Fruit fly (Drosophila melanogaster): ENCODE data around the gene Sms.

Gene Sms

DNA sequence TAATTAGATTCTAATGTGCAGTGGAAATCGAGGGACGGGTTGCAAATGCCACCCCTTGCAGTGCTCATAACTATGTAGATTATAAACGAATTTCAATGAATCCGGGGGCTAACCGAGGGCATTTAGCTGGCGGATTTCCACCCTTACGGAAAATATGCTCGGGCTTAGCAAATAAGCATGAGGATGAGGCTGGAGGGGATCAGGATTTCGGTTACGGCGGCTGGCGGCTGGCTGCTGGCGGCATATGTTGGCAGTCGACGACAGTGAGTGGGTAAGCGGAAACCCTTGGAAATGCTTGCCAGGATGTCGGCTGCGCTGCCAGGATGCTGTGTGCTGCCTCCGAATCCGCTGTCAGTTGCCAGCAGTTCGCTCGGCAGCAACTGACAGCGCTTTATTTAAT lies 17.6 kb upstream of the Sms start:
- TF ChIP-seq Pif1A (GFP tag; optimal IDR thresholded peaks at IDR 0.05) = no peak
- no peak for TF ChIP-seq gl (tag; optimal IDR thresholded peaks at IDR 0.05)
- TF ChIP-seq Ets98B (GFP tag; IDR thresholded peaks at IDR 0.05) = no peak
- TF ChIP-seq EcR (GFP tag; optimal IDR thresholded peaks at IDR 0.05) = no peak
- TF ChIP-seq Pif1B (GFP tag; optimal IDR thresholded peaks at IDR 0.05) = no peak
- no peak for TF ChIP-seq CG34367 (tag; optimal IDR thresholded peaks at IDR 0.05)
- TF ChIP-seq CG10348 (GFP tag; IDR thresholded peaks at IDR 0.05) = no peak
- no peak for TF ChIP-seq D1 (tag; optimal IDR thresholded peaks at IDR 0.05)
- no peak for TF ChIP-seq Snoo (tag; optimal IDR thresholded peaks at IDR 0.05)
- no peak for TF ChIP-seq CG9948 (tag; optimal IDR thresholded peaks at IDR 0.05)
- no peak for TF ChIP-seq rn (GFP tag; IDR thresholded peaks at IDR 0.05)
- no peak for TF ChIP-seq CG13204 (GFP tag; optimal IDR thresholded peaks at IDR 0.05)
- TF ChIP-seq CG15710 (tag; optimal IDR thresholded peaks at IDR 0.05) = no peak
- TF ChIP-seq fd96Ca (GFP tag; IDR thresholded peaks at IDR 0.05) = no peak
- no peak for TF ChIP-seq CG12605 (GFP tag; IDR thresholded peaks at IDR 0.05)
- no peak for TF ChIP-seq CG8159 (tag; optimal IDR thresholded peaks at IDR 0.05)

DNA sequence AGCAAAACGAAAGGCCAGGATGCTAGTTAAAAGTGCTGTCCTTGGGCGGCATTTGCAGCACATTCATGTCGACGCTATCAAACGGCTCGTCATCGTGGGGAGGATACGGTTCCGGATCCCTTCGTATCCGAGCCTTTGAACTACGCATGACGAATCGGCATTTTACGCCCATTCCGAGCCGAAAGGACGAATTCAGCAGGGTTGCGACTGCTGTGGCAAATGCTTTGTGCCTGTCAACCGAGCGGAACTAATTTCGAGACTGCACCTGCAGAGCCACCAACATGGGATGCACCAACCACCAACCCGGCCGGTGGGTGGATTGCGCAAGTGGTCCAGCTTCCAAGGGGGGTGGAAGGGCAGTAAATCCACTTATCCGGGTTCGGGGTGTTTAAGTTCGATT lies 13.5 kb upstream of the Sms start:
- TF ChIP-seq CG10348 (GFP tag; IDR thresholded peaks at IDR 0.05) = no peak
- TF ChIP-seq CG13204 (GFP tag; optimal IDR thresholded peaks at IDR 0.05) = no peak
- no peak for TF ChIP-seq Snoo (tag; optimal IDR thresholded peaks at IDR 0.05)
- no peak for TF ChIP-seq Pif1B (GFP tag; optimal IDR thresholded peaks at IDR 0.05)
- TF ChIP-seq CG34367 (tag; optimal IDR thresholded peaks at IDR 0.05) = no peak
- TF ChIP-seq CG8159 (tag; optimal IDR thresholded peaks at IDR 0.05) = no peak
- no peak for TF ChIP-seq EcR (GFP tag; optimal IDR thresholded peaks at IDR 0.05)
- TF ChIP-seq CG15710 (tag; optimal IDR thresholded peaks at IDR 0.05) = no peak
- TF ChIP-seq CG32121 (GFP tag; IDR thresholded peaks at IDR 0.05) = no peak
- TF ChIP-seq D1 (tag; optimal IDR thresholded peaks at IDR 0.05) = no peak
- no peak for TF ChIP-seq gl (tag; optimal IDR thresholded peaks at IDR 0.05)
- no peak for TF ChIP-seq CG8301 (tag; optimal IDR thresholded peaks at IDR 0.05)
- TF ChIP-seq Pif1A (GFP tag; optimal IDR thresholded peaks at IDR 0.05) = no peak
- TF ChIP-seq Ets98B (GFP tag; IDR thresholded peaks at IDR 0.05) = no peak
- no peak for TF ChIP-seq rn (GFP tag; IDR thresholded peaks at IDR 0.05)
- TF ChIP-seq CG17806 (tag; optimal IDR thresholded peaks at IDR 0.05) = no peak
- no peak for TF ChIP-seq CG14655 (GFP tag; optimal IDR thresholded peaks at IDR 0.05)
- no peak for TF ChIP-seq CG12605 (GFP tag; IDR thresholded peaks at IDR 0.05)
- no peak for TF ChIP-seq fd96Ca (GFP tag; IDR thresholded peaks at IDR 0.05)
- TF ChIP-seq CG4496 (GFP tag; IDR thresholded peaks at IDR 0.05) = no peak

DNA sequence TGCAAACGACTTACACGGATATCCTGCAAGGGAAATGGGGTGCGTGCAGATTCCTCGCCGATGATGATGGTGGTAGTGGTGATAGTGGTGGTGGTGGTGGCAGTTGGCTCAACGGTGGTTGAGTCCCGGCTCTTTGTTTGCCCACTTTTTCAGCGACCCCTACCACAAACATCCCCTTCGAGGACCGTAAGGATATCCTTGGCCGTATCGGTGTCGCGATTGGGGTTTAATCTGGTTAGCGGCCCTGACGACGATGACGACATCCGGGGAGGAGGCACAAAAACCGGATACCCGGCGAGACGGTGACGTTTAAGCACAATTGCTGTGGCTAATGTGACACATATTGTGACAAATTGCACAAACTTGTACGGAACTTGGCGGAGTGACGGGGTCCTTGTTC lies 12.6 kb upstream of the Sms start:
- TF ChIP-seq CG15710 (tag; optimal IDR thresholded peaks at IDR 0.05) (no peak), CG13204 (GFP tag; optimal IDR thresholded peaks at IDR 0.05) (no peak), CG10348 (GFP tag; IDR thresholded peaks at IDR 0.05) (no peak), CG8301 (tag; optimal IDR thresholded peaks at IDR 0.05) (no peak), D1 (tag; optimal IDR thresholded peaks at IDR 0.05) (no peak), CG4496 (GFP tag; IDR thresholded peaks at IDR 0.05) (no peak), EcR (GFP tag; optimal IDR thresholded peaks at IDR 0.05) (no peak), Ets98B (GFP tag; IDR thresholded peaks at IDR 0.05) (no peak), rn (GFP tag; IDR thresholded peaks at IDR 0.05) (no peak), fd96Ca (GFP tag; IDR thresholded peaks at IDR 0.05) (no peak)

DNA sequence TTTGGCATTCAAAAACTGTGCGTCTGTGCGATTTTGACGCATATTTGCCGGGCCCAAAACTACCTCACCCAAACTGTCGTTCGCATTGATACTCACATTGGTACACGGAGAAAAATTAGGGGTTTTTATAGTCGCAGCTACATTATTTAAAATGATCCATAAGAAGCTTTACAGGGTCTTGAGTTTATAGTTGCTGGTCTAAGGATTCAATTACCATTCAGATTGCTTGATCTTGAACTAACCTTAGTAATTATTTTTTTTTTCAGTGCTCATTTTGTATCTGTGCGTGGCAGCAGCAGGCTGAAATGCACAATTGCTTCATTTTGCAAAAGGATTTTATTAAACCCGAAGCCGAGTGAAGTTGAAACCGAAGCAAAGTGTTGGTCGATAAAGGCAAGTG lies 10.3 kb upstream of the Sms start:
- TF ChIP-seq CG14655 (GFP tag; optimal IDR thresholded peaks at IDR 0.05) = no peak
- no peak for TF ChIP-seq CG9948 (tag; optimal IDR thresholded peaks at IDR 0.05)
- TF ChIP-seq CG32121 (GFP tag; IDR thresholded peaks at IDR 0.05) = no peak
- no peak for TF ChIP-seq CG34367 (tag; optimal IDR thresholded peaks at IDR 0.05)
- TF ChIP-seq CG17806 (tag; optimal IDR thresholded peaks at IDR 0.05) = no peak
- no peak for TF ChIP-seq Pif1A (GFP tag; optimal IDR thresholded peaks at IDR 0.05)
- no peak for TF ChIP-seq CG13204 (GFP tag; optimal IDR thresholded peaks at IDR 0.05)
- TF ChIP-seq Ets98B (GFP tag; IDR thresholded peaks at IDR 0.05) = no peak
- no peak for TF ChIP-seq D1 (tag; optimal IDR thresholded peaks at IDR 0.05)
- no peak for TF ChIP-seq CG15710 (tag; optimal IDR thresholded peaks at IDR 0.05)
- no peak for TF ChIP-seq gl (tag; optimal IDR thresholded peaks at IDR 0.05)
- TF ChIP-seq Pif1B (GFP tag; optimal IDR thresholded peaks at IDR 0.05) = no peak
- no peak for TF ChIP-seq rn (GFP tag; IDR thresholded peaks at IDR 0.05)
- no peak for TF ChIP-seq CG4496 (GFP tag; IDR thresholded peaks at IDR 0.05)
- no peak for TF ChIP-seq fd96Ca (GFP tag; IDR thresholded peaks at IDR 0.05)
- no peak for TF ChIP-seq CG10348 (GFP tag; IDR thresholded peaks at IDR 0.05)
- no peak for TF ChIP-seq EcR (GFP tag; optimal IDR thresholded peaks at IDR 0.05)

DNA sequence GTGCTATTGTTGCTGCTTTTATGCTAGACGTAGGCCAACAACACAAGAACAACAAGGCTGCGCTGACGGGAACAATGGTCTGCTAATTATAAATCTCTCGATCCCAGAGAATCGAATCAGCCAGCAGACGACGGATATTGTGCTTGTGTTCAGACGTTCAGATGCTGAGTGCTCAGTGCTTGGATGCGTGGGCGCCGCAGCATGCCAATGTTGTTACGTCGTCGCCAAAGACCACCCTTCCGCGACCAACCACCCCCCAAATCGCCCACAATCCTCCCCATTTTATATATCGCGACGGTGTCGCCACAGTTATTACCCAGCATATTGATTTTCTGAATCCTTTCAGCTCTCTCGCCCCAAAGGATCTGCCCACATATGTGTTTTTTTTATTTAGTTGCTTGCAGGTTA lies 833 bp upstream of the Sms start:
- TF ChIP-seq CG17806 (tag; optimal IDR thresholded peaks at IDR 0.05) = no peak
- peak; percentile 36; the same call in 1 of the 3 replicates for TF ChIP-seq CG4496 (GFP tag; IDR thresholded peaks at IDR 0.05)
- TF ChIP-seq CG32121 (GFP tag; IDR thresholded peaks at IDR 0.05) = peak; percentile 28; the same call in 1 of the 2 replicates

DNA sequence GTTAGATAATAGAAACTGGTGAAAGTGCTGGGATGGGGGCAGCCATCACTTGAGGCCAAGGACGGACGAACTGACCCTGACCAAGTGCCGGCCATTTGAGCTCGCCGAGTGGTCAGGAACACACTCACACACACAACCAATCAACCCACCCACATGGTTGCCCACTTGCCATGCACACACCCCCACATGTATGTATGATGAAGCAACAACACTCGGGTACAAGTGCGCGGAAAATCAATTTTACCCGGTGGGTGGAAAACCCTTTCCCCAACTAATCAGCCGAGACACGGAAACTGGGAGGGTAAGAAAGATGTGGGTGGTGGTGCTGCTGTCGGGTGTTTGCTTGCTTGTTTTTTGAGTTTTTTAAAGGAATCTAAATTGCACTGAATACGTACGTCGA lies 556 bp downstream of the Sms start:
- no peak for TF ChIP-seq CG13204 (GFP tag; optimal IDR thresholded peaks at IDR 0.05)
- TF ChIP-seq CG15710 (tag; optimal IDR thresholded peaks at IDR 0.05) = no peak
- TF ChIP-seq EcR (GFP tag; optimal IDR thresholded peaks at IDR 0.05) = no peak
- TF ChIP-seq rn (GFP tag; IDR thresholded peaks at IDR 0.05) = no peak
- TF ChIP-seq CG9948 (tag; optimal IDR thresholded peaks at IDR 0.05) = no peak
- TF ChIP-seq CG32121 (GFP tag; IDR thresholded peaks at IDR 0.05) = no peak
- TF ChIP-seq CG10348 (GFP tag; IDR thresholded peaks at IDR 0.05) = no peak
- no peak for TF ChIP-seq Pif1B (GFP tag; optimal IDR thresholded peaks at IDR 0.05)
- TF ChIP-seq CG8301 (tag; optimal IDR thresholded peaks at IDR 0.05) = no peak
- TF ChIP-seq CG14655 (GFP tag; optimal IDR thresholded peaks at IDR 0.05) = no peak
- TF ChIP-seq Pif1A (GFP tag; optimal IDR thresholded peaks at IDR 0.05) = no peak
- TF ChIP-seq CG8159 (tag; optimal IDR thresholded peaks at IDR 0.05) = no peak
- TF ChIP-seq Snoo (tag; optimal IDR thresholded peaks at IDR 0.05) = no peak
- TF ChIP-seq D1 (tag; optimal IDR thresholded peaks at IDR 0.05) = no peak
- TF ChIP-seq CG17806 (tag; optimal IDR thresholded peaks at IDR 0.05) = no peak

Measured in whole organism, pupa.